Worm (Caenorhabditis elegans) whole organism, L2 larva: ENCODE results near the gene C12D8.20.

Source experiments
- C34F6.9 ChIP-seq: fragments of 150-350 bp; optimal IDR thresholded peaks from 2 replicates; lab custom pipeline; 2014; ENCODE audit warnings: missing biosample characterization, missing genetic modification characterization
- F13H6.1 ChIP-seq: sonication (generic microtip); optimal IDR thresholded peaks from 2 replicates; lab custom pipeline; 2016; ENCODE audit warnings: missing genetic modification characterization, missing compliant biosample characterization
- alr-1 ChIP-seq: fragments of 150-350 bp; optimal IDR thresholded peaks from 2 replicates; lab custom pipeline; 2014; ENCODE audit warnings: missing biosample characterization, missing genetic modification characterization
- aly-2 ChIP-seq: fragments of 150-350 bp; optimal IDR thresholded peaks from 2 replicates; lab custom pipeline; 2014; ENCODE audit warnings: missing biosample characterization, missing genetic modification characterization
- blmp-1 ChIP-seq: sonication (generic microtip); optimal IDR thresholded peaks from 2 replicates; lab custom pipeline; 2017; ENCODE audit warnings: missing genetic modification characterization, mild to moderate bottlenecking, missing compliant biosample characterization, antibody characterized with exemption, moderate library complexity; ENCODE audit not compliant: insufficient read depth
- ceh-16 ChIP-seq: fragments of 150-350 bp; optimal IDR thresholded peaks from 2 replicates; lab custom pipeline; 2014; ENCODE audit warnings: missing biosample characterization, missing genetic modification characterization
- ceh-82 ChIP-seq: fragments of 150-350 bp; optimal IDR thresholded peaks from 2 replicates; lab custom pipeline; 2014; ENCODE audit warnings: missing biosample characterization, missing genetic modification characterization
- crh-2 ChIP-seq: sonication (generic microtip); optimal IDR thresholded peaks from 2 replicates; lab custom pipeline; 2017; ENCODE audit warnings: missing biosample characterization, missing genetic modification characterization
- dmd-4 ChIP-seq: sonication (generic microtip); optimal IDR thresholded peaks from 2 replicates; lab custom pipeline; 2017; ENCODE audit warnings: missing biosample characterization, missing genetic modification characterization
- elt-1 ChIP-seq: fragments of 150-350 bp; optimal IDR thresholded peaks from 2 replicates; lab custom pipeline; 2014; ENCODE audit warnings: missing biosample characterization, missing genetic modification characterization
- fos-1 ChIP-seq: fragments of 150-350 bp; optimal IDR thresholded peaks from 2 replicates; lab custom pipeline; 2014; ENCODE audit warnings: missing biosample characterization, missing genetic modification characterization
- lin-13 ChIP-seq: fragments of 150-350 bp; optimal IDR thresholded peaks from 2 replicates; lab custom pipeline; 2014; ENCODE audit warnings: missing biosample characterization, missing genetic modification reagents, missing genetic modification characterization
- lin-39 ChIP-seq: fragments of 150-350 bp; optimal IDR thresholded peaks from 2 replicates; lab custom pipeline; 2014; ENCODE audit warnings: missing biosample characterization, missing genetic modification reagents, missing genetic modification characterization
- mab-5 ChIP-seq: fragments of 150-350 bp; optimal IDR thresholded peaks from 2 replicates; lab custom pipeline; 2014; ENCODE audit warnings: missing biosample characterization, missing genetic modification characterization
- mbf-1 ChIP-seq: sonication (generic microtip); optimal IDR thresholded peaks from 2 replicates; lab custom pipeline; 2017; ENCODE audit warnings: missing biosample characterization, missing genetic modification characterization
- mdl-1 ChIP-seq, 2 experiments: fragments of 150-350 bp in 1 of 2; sonication (generic microtip) in 1 of 2; optimal IDR thresholded peaks; 2 replicates each; lab custom pipeline; 2017; ENCODE audit warnings: missing biosample characterization in 2 of 2, missing genetic modification characterization in 2 of 2
- nhr-10 ChIP-seq: sonication (generic microtip); optimal IDR thresholded peaks from 2 replicates; lab custom pipeline; 2017; ENCODE audit warnings: missing biosample characterization, missing genetic modification characterization
- nhr-129 ChIP-seq: fragments of 150-350 bp; optimal IDR thresholded peaks from 2 replicates; lab custom pipeline; 2014; ENCODE audit warnings: missing biosample characterization, missing genetic modification characterization
- nhr-21 ChIP-seq: fragments of 150-350 bp; optimal IDR thresholded peaks from 2 replicates; lab custom pipeline; 2014; ENCODE audit warnings: missing biosample characterization, missing genetic modification characterization
- nhr-23 ChIP-seq: fragments of 150-350 bp; optimal IDR thresholded peaks from 2 replicates; lab custom pipeline; 2014; ENCODE audit warnings: missing biosample characterization, missing genetic modification reagents, missing genetic modification characterization
- nhr-25 ChIP-seq: fragments of 150-350 bp; sonication (generic microtip); optimal IDR thresholded peaks from 3 replicates; lab custom pipeline; 2014; ENCODE audit warnings: missing biosample characterization, missing genetic modification characterization
- nhr-6 ChIP-seq: fragments of 150-350 bp; optimal IDR thresholded peaks from 2 replicates; lab custom pipeline; 2014; ENCODE audit warnings: missing biosample characterization, missing genetic modification characterization
- nhr-77 ChIP-seq: fragments of 150-350 bp; optimal IDR thresholded peaks from 2 replicates; lab custom pipeline; 2014; ENCODE audit warnings: missing biosample characterization, missing genetic modification characterization
- peb-1 ChIP-seq: fragments of 150-350 bp; optimal IDR thresholded peaks from 2 replicates; lab custom pipeline; 2014; ENCODE audit warnings: missing biosample characterization, missing genetic modification characterization
- sem-4 ChIP-seq: fragments of 150-350 bp; optimal IDR thresholded peaks from 2 replicates; lab custom pipeline; 2014; ENCODE audit warnings: missing biosample characterization, missing genetic modification reagents, missing genetic modification characterization
- skn-1 ChIP-seq: sonication (generic microtip); optimal IDR thresholded peaks from 2 replicates; lab custom pipeline; 2017; ENCODE audit warnings: missing biosample characterization, missing genetic modification characterization
- sma-9 ChIP-seq, 2 experiments: fragments of 150-350 bp in 1 of 2; sonication (generic microtip) in 1 of 2; optimal IDR thresholded peaks; 2 replicates each; lab custom pipeline; 2014 to 2016; ENCODE audit warnings: missing genetic modification characterization in 2 of 2, mild to moderate bottlenecking in 1 of 2, missing biosample characterization in 1 of 2, missing compliant biosample characterization in 1 of 2, missing genetic modification reagents in 1 of 2, moderate library complexity in 1 of 2
- snpc-4 ChIP-seq: fragments of 150-350 bp; optimal IDR thresholded peaks from 2 replicates; lab custom pipeline; 2014; ENCODE audit warnings: missing biosample characterization, missing genetic modification characterization
- unc-39 ChIP-seq: fragments of 150-350 bp; optimal IDR thresholded peaks from 2 replicates; lab custom pipeline; 2014; ENCODE audit warnings: missing biosample characterization, missing genetic modification characterization
- unc-55 ChIP-seq: fragments of 150-350 bp; sonication (generic microtip); optimal IDR thresholded peaks from 3 replicates; lab custom pipeline; 2014; ENCODE audit warnings: missing biosample characterization, missing genetic modification reagents, missing genetic modification characterization
- unc-62 ChIP-seq: fragments of 150-350 bp; optimal IDR thresholded peaks from 2 replicates; lab custom pipeline; 2014; ENCODE audit warnings: missing biosample characterization, missing genetic modification reagents, missing genetic modification characterization
- zag-1 ChIP-seq: fragments of 150-350 bp; optimal IDR thresholded peaks from 2 replicates; lab custom pipeline; 2014; ENCODE audit warnings: missing biosample characterization, missing genetic modification characterization
- ztf-1 ChIP-seq: fragments of 200-800 bp; sonication (Bioruptor generic); conservative IDR thresholded peaks from 2 replicates; pipeline ENCODE4 v1.3.6; 2022; ENCODE audit warnings: missing genetic modification characterization, missing compliant biosample characterization
- ztf-4 ChIP-seq: fragments of 150-350 bp; optimal IDR thresholded peaks from 2 replicates; lab custom pipeline; 2014; ENCODE audit warnings: missing biosample characterization, missing genetic modification characterization

Gene C12D8.20

ce11 chrV:10205483-10205882 is 16.6 kb upstream of the C12D8.20 start, which contains the start of gene ZK856.16:
TSS of gene ZK856.16 (minus strand) at chrV:10205583.
- TF ChIP-seq unc-39 (tag; lab: Kevin White, UChicago) = no peak
- no peak for TF ChIP-seq fos-1
- TF ChIP-seq F13H6.1 (tag; lab: Kevin White, UChicago) = no peak
- TF ChIP-seq ceh-82 (tag; lab: Kevin White, UChicago) = no peak
- TF ChIP-seq mbf-1 (tag; lab: Kevin White, UChicago) = no peak
- TF ChIP-seq skn-1 (tag; lab: Kevin White, UChicago) = no peak
- no peak for TF ChIP-seq nhr-21 (tag; lab: Kevin White, UChicago)
- TF ChIP-seq sem-4 = no peak
- TF ChIP-seq blmp-1 (tag; lab: Kevin White, UChicago) = no peak
- TF ChIP-seq aly-2 (tag; lab: Kevin White, UChicago) = no peak
- no peak for TF ChIP-seq peb-1
- TF ChIP-seq sma-9 (GFP tag; optimal IDR thresholded peaks at IDR 0.05; lab: Kevin White, UChicago) = no peak
- no peak for TF ChIP-seq sma-9 (tag; optimal IDR thresholded peaks at IDR 0.05; lab: Kevin White, UChicago)
- TF ChIP-seq nhr-6 (tag; lab: Kevin White, UChicago) = no peak
- no peak for TF ChIP-seq lin-13 (GFP tag; lab: Kevin White, UChicago)
- TF ChIP-seq mdl-1 (tag; optimal IDR thresholded peaks at IDR 0.05; lab: Kevin White, UChicago) = no peak
- TF ChIP-seq unc-62 (GFP tag; lab: Kevin White, UChicago) = no peak
- no peak for TF ChIP-seq unc-55 (GFP tag; lab: Kevin White, UChicago)

ce11 chrV:10206502-10206901 is 15.6 kb upstream of the C12D8.20 start, which contains the start of gene rpc-25:
TSS of gene rpc-25 (minus strand) at chrV:10206602.
- TF ChIP-seq aly-2 (tag; lab: Kevin White, UChicago) (no peak), blmp-1 (tag; lab: Kevin White, UChicago) (no peak), dmd-4 (tag; lab: Kevin White, UChicago) (no peak), nhr-23 (tag; lab: Kevin White, UChicago) (no peak), ceh-16 (no peak), C34F6.9 (tag; lab: Kevin White, UChicago) (no peak), fos-1 (no peak), crh-2 (tag; lab: Kevin White, UChicago) (no peak), ceh-82 (tag; lab: Kevin White, UChicago) (no peak), unc-62 (GFP tag; lab: Kevin White, UChicago) (no peak), snpc-4 (no peak), elt-1 (no peak), zag-1 (tag; lab: Kevin White, UChicago) (no peak), nhr-77 (no peak)

DNA sequence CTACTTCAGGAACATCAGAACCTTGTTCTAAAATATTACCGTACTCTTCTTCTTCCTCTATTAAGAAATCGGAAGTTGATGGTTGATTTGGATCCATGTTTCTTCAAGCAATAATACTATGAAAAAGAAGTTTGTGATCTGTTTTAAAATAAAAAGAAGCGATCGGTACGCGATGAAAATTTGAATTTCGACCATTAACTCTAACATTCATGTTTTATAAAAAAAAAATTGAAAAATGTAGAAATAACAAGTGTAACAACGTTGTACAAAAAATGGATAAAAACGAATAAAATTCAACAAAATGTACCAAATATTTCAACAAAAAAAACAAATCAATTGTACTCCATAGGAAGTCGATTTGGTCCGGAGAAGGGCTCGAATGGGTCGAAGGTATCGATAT is 11.9 kb upstream of the C12D8.20 start, which contains the start of gene tftc-3:
tftc-3 (minus strand) TSS at position 101 of the 400 bp plus-strand sequence.
- no peak for TF ChIP-seq fos-1
- no peak for TF ChIP-seq lin-13 (GFP tag; lab: Kevin White, UChicago)
- TF ChIP-seq mab-5 (tag; lab: Kevin White, UChicago) = no peak
- TF ChIP-seq elt-1 = no peak
- no peak for TF ChIP-seq ztf-4 (tag; lab: Kevin White, UChicago)
- TF ChIP-seq nhr-10 (tag; lab: Kevin White, UChicago) = no peak
- no peak for TF ChIP-seq nhr-23 (tag; lab: Kevin White, UChicago)
- no peak for TF ChIP-seq nhr-129
- no peak for TF ChIP-seq lin-39 (tag; lab: Kevin White, UChicago)
- TF ChIP-seq nhr-25 (tag; lab: Kevin White, UChicago) = no peak
- TF ChIP-seq alr-1 (tag; lab: Kevin White, UChicago) = no peak

DNA sequence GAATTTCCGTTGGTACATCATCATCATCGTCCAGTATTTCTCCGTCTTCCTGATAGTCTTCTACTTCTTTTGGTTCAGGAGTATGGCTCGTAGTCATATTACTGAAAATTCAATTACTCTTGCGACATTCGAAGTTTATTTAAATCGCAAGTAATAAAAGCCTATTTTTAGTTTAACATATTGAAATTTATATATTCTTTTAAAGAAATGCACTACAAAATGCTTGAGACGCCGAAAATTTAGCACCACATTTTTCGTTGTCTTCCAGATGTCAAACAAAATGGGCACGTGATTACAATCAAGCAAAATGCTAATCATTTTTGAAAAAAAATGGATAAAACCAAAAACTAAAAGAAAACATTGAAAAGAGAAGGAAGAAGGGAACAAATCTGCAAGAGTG is 10.1 kb upstream of the C12D8.20 start, which contains the start of gene zhit-3:
zhit-3 (minus strand) TSS at position 101 of the 400 bp plus-strand sequence.
- TF ChIP-seq mab-5 (tag; lab: Kevin White, UChicago) = no peak
- no peak for TF ChIP-seq nhr-23 (tag; lab: Kevin White, UChicago)
- no peak for TF ChIP-seq peb-1
- no peak for TF ChIP-seq lin-39 (tag; lab: Kevin White, UChicago)
- no peak for TF ChIP-seq ztf-4 (tag; lab: Kevin White, UChicago)
- TF ChIP-seq, all 48 proteins: peak for 0

DNA sequence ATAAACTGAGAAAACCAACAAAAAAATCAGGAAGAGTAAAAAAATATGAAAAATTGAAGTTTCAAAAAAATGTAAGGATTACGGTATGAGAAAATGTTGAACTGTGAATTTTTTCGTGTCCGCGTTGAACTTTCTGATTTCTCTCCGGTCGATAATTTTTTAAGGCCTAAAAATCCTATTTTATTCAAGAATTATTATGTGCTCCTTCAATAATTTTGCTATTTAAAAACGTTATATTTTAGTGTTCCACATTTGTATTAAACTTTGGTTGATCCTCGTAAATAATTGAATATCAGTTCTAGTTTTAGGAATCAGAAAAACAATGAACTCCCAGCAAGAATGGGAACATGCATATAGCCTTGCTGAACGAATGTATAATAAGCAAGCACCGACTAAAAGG is 9.5 kb upstream of the C12D8.20 start, which contains the start of gene hpo-40:
hpo-40 (plus strand) TSS at position 301 of the 400 bp plus-strand sequence.
- TF ChIP-seq aly-2 (tag; lab: Kevin White, UChicago) (no peak), ztf-1 (GFP tag; lab: Robert Waterston, UW) (no peak), lin-13 (GFP tag; lab: Kevin White, UChicago) (no peak), skn-1 (tag; lab: Kevin White, UChicago) (no peak)
- TF ChIP-seq, all 48 proteins: peak for 0
